Fruit fly (Drosophila melanogaster) Kc167 (cell line): Measurements from ENCODE around the gene Rab9.

ENCODE experiments used
- Myc ChIP-seq: fragments of >200 bp; optimal IDR thresholded peaks from 2 replicates; lab custom pipeline; 2017; ENCODE audit warnings: missing external identifiers
- Sin3A ChIP-seq: fragments of >200 bp; optimal IDR thresholded peaks from 2 replicates; lab custom pipeline; 2018; ENCODE audit warnings: missing external identifiers
- h ChIP-seq: fragments of >200 bp; optimal IDR thresholded peaks from 3 replicates; lab custom pipeline; 2018; ENCODE audit warnings: missing external identifiers
- psq ChIP-seq: fragments of >200 bp; optimal IDR thresholded peaks from 2 replicates; lab custom pipeline; 2017; ENCODE audit warnings: missing external identifiers
- ttk ChIP-seq: sonication (Bioruptor generic); optimal IDR thresholded peaks from 2 replicates; lab custom pipeline; 2017; ENCODE audit warnings: missing external identifiers

DNA sequence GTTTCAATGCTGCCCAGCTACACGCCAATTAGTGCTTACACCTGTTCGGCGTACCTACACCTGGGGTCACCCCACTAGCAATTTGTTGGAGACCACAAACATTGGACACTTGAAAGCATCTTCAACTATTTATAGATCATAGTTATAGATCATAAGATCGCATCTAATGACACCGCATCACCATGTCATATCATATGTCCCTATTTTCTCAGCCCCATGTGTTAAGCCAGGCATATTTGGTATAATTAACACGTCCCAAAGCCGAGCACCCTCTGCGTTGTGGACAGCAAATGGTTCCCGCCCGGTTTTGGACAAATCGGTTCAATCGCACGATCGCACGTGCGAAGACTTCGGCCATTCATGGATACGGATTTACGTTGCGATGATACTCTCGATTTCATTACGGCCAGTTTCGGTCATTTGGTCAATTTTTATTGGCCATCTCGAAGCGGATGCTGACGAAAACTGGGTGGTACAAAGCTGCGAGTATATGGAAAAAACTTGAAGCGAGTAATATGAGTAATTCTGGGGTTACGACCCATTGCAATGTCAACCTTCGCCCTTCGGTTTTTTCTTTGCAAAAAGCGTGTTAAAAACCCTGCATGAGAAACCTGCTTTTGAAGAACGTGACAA is 7.3 kb downstream of the Rab9 start:
- TF ChIP-seq h (lab: Kevin White, UChicago) (no peak), psq (lab: Kevin White, UChicago) (no peak), Sin3A (lab: Kevin White, UChicago) (no peak), ttk (lab: Kevin White, UChicago) (no peak), Myc (lab: Kevin White, UChicago) (no peak)
